Worm (Caenorhabditis elegans) whole organism, L4 larva: Measurements from ENCODE around the gene elo-8.

ENCODE experiments used
- ZK546.5 ChIP-seq, 2 experiments: sonication (generic microtip); optimal IDR thresholded peaks; 2 replicates each; lab custom pipeline; 2017; ENCODE audit warnings: missing biosample characterization in 2 of 2, missing genetic modification characterization in 2 of 2
- aha-1 ChIP-seq: fragments of 150-350 bp; peaks from one replicate; lab custom pipeline; 2014; ENCODE audit warnings: missing biosample characterization, missing genetic modification characterization
- cey-2 ChIP-seq: sonication (generic microtip); optimal IDR thresholded peaks from 3 replicates; lab custom pipeline; 2017; ENCODE audit warnings: missing genetic modification characterization, mild to moderate bottlenecking, missing compliant biosample characterization, antibody characterized with exemption, borderline replicate concordance; ENCODE audit not compliant: insufficient read depth
- dpl-1 ChIP-seq: fragments of 150-350 bp; optimal IDR thresholded peaks from 2 replicates; lab custom pipeline; 2014; ENCODE audit warnings: missing biosample characterization, missing genetic modification reagents, missing genetic modification characterization
- lsy-2 ChIP-seq, 2 experiments: fragments of 150-350 bp in 1 of 2; sonication (generic microtip) in 1 of 2; optimal IDR thresholded peaks; 2 replicates each; lab custom pipeline; 2014 to 2017; ENCODE audit warnings: missing biosample characterization in 2 of 2, missing genetic modification characterization in 2 of 2
- mdl-1 ChIP-seq, 2 experiments: fragments of 150-350 bp in 1 of 2; sonication (generic microtip) in 1 of 2; optimal IDR thresholded peaks; 2 replicates each; lab custom pipeline; 2014 to 2017; ENCODE audit warnings: missing biosample characterization in 2 of 2, missing genetic modification characterization in 2 of 2

ce11 chrIII:11246588-11246987 is 14.7 kb upstream of the elo-8 start:
- TF ChIP-seq ZK546.5 (tag; optimal IDR thresholded peaks at IDR 0.05; lab: Kevin White, UChicago) (no peak), mdl-1 (tag; optimal IDR thresholded peaks at IDR 0.05; lab: Kevin White, UChicago) (no peak), aha-1 (tag; lab: Kevin White, UChicago) (peak; percentile 57), cey-2 (no peak), lsy-2 (tag; optimal IDR thresholded peaks at IDR 0.05; lab: Kevin White, UChicago) (no peak), dpl-1 (GFP tag; lab: Kevin White, UChicago) (no peak)
